ENCODE assay signal across 1 fruit fly cellular context in the genomic region with DNA sequence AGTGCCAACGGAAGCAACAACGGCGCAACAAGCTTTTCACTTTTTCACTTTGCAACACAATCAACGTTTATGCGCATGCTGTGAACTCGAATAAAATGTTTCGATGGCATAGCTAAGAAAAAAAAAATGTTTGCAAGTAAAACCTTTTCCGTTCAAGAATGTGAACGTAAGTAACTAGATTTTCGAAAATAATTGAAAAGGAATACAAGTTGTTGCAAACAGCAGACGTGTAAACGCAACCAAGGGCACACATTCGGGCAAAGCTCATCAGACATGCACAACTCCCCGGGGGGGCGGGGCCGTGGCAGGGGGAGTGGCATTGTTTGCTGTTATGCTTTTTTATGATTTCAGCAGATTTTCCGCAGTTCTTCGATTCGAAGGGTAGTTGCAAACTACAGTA.
TF ChIP-seq lines count a peak whose summit lies in the region.

No protein-coding gene starts in this region.

TF ChIP-seq in whole organism, embryonic, 481 proteins besides CTCF, POLR2A, EP300 and RAD21 (continued from another document):
- 0 out of 2 replicates have a peak, but pooled peaks have one; percentile 8 for TF ChIP-seq CG5953 (GFP tag; IDR thresholded peaks at IDR 0.05; lab: Robert Waterston, UW)
- TF ChIP-seq Doc3 (GFP tag; IDR thresholded peaks at IDR 0.05; lab: Robert Waterston, UW; ENCODE audit: partially characterized antibody), result no peak
- no peak for TF ChIP-seq aop (GFP tag; IDR thresholded peaks at IDR 0.05; lab: Robert Waterston, UW)
- 0 out of 3 replicates have a peak, but pooled peaks have one; percentile 38 for TF ChIP-seq zfh1 (GFP tag; IDR thresholded peaks at IDR 0.05; lab: Robert Waterston, UW)
- TF ChIP-seq sc (optimal IDR thresholded peaks at IDR 0.05; lab: Kevin White, UChicago), result no peak
- TF ChIP-seq sc (GFP tag; optimal IDR thresholded peaks at IDR 0.05; lab: Kevin White, UChicago), result no peak
- no peak for TF ChIP-seq CG8944 (GFP tag; optimal IDR thresholded peaks at IDR 0.05; lab: Kevin White, UChicago)
- TF ChIP-seq Six4 (GFP tag; optimal IDR thresholded peaks at IDR 0.05; lab: Kevin White, UChicago), result no peak
- TF ChIP-seq CG10267 (tag; optimal IDR thresholded peaks at IDR 0.05; lab: Kevin White, UChicago), result peak; percentile 13
- peak; percentile 17 for TF ChIP-seq CG10979 (tag; optimal IDR thresholded peaks at IDR 0.05; lab: Kevin White, UChicago)
- TF ChIP-seq CG10565 (GFP tag; optimal IDR thresholded peaks at IDR 0.05; lab: Kevin White, UChicago), result no peak
- no peak for TF ChIP-seq run (tag; optimal IDR thresholded peaks at IDR 0.05; lab: Kevin White, UChicago)
- TF ChIP-seq Sox100B (GFP tag; optimal IDR thresholded peaks at IDR 0.05; lab: Kevin White, UChicago), result peak; percentile 11
- TF ChIP-seq CG11093 (GFP tag; IDR thresholded peaks at IDR 0.05; lab: Robert Waterston, UW), result no peak
- no peak for TF ChIP-seq Fer1 (GFP tag; optimal IDR thresholded peaks at IDR 0.05; lab: Kevin White, UChicago)
- no peak for TF ChIP-seq wor (GFP tag; IDR thresholded peaks at IDR 0.05; lab: Robert Waterston, UW)
- TF ChIP-seq CG3407 (GFP tag; optimal IDR thresholded peaks at IDR 0.05; lab: Kevin White, UChicago), result no peak
- peak; percentile 35; the same call in 1 of the 2 replicates for TF ChIP-seq CG11696 (GFP tag; IDR thresholded peaks at IDR 0.05; lab: Robert Waterston, UW)
- TF ChIP-seq CG17328 (GFP tag; IDR thresholded peaks at IDR 0.05; lab: Robert Waterston, UW), result 0 out of 2 replicates have a peak, but pooled peaks have one; percentile 21
- no peak for TF ChIP-seq CG13296 (GFP tag; optimal IDR thresholded peaks at IDR 0.05; lab: Kevin White, UChicago)
- peak; percentile 44 for TF ChIP-seq bsh (GFP tag; optimal IDR thresholded peaks at IDR 0.05; lab: Kevin White, UChicago)
- no peak for TF ChIP-seq da (GFP tag; optimal IDR thresholded peaks at IDR 0.05; lab: Kevin White, UChicago)
- no peak for TF ChIP-seq CG10209 (GFP tag; optimal IDR thresholded peaks at IDR 0.05; lab: Kevin White, UChicago)
- peak; percentile 10 for TF ChIP-seq lbe (GFP tag; optimal IDR thresholded peaks at IDR 0.05; lab: Kevin White, UChicago)
- no peak for TF ChIP-seq crc (GFP tag; optimal IDR thresholded peaks at IDR 0.05; lab: Kevin White, UChicago)
- TF ChIP-seq sisA (GFP tag; IDR thresholded peaks at IDR 0.05; lab: Robert Waterston, UW), result 0 out of 2 replicates have a peak, but pooled peaks have one; percentile 22
- 0 out of 2 replicates have a peak, but pooled peaks have one; percentile 19 for TF ChIP-seq CG3847 (GFP tag; IDR thresholded peaks at IDR 0.05; lab: Robert Waterston, UW)
- no peak for TF ChIP-seq sna (GFP tag; IDR thresholded peaks at IDR 0.05; lab: Robert Waterston, UW; ENCODE audit: partially characterized antibody)
- no peak for TF ChIP-seq Trl (optimal IDR thresholded peaks at IDR 0.05; lab: Kevin White, UChicago)
- no peak for TF ChIP-seq Trl (GFP tag; optimal IDR thresholded peaks at IDR 0.05; lab: Kevin White, UChicago)
- TF ChIP-seq Atf6 (GFP tag; IDR thresholded peaks at IDR 0.05; lab: Robert Waterston, UW), result 0 out of 2 replicates have a peak, but pooled peaks have one; percentile 21
- TF ChIP-seq grn (GFP tag; optimal IDR thresholded peaks at IDR 0.05; lab: Kevin White, UChicago), result no peak
- no peak for TF ChIP-seq E2f1 (GFP tag; IDR thresholded peaks at IDR 0.05; lab: Robert Waterston, UW)
- peak; percentile 24 for TF ChIP-seq CG1603 (tag; optimal IDR thresholded peaks at IDR 0.05; lab: Kevin White, UChicago)
- TF ChIP-seq Opbp (GFP tag; IDR thresholded peaks at IDR 0.05; lab: Robert Waterston, UW; ENCODE audit: partially characterized antibody), result no peak
- TF ChIP-seq Sox102F (GFP tag; optimal IDR thresholded peaks at IDR 0.05; lab: Kevin White, UChicago), result peak; percentile 36
- peak; percentile 20; the same call in 1 of the 2 replicates for TF ChIP-seq Ptx1 (GFP tag; IDR thresholded peaks at IDR 0.05; lab: Robert Waterston, UW)
- no peak for TF ChIP-seq Meics (GFP tag; optimal IDR thresholded peaks at IDR 0.05; lab: Kevin White, UChicago)
- no peak for TF ChIP-seq Atf-2 (GFP tag; optimal IDR thresholded peaks at IDR 0.05; lab: Kevin White, UChicago)
- peak; percentile 30; the same call in 1 of the 3 replicates for TF ChIP-seq dysf (GFP tag; IDR thresholded peaks at IDR 0.05; lab: Robert Waterston, UW)
- no peak for TF ChIP-seq unc-4 (GFP tag; IDR thresholded peaks at IDR 0.05; lab: Robert Waterston, UW; ENCODE audit: partially characterized antibody)
- no peak for TF ChIP-seq ato (GFP tag; IDR thresholded peaks at IDR 0.05; lab: Robert Waterston, UW; ENCODE audit: partially characterized antibody)
- no peak for TF ChIP-seq CG18619 (GFP tag; optimal IDR thresholded peaks at IDR 0.05; lab: Kevin White, UChicago)
- TF ChIP-seq seq (GFP tag; IDR thresholded peaks at IDR 0.05; lab: Robert Waterston, UW), result no peak
- TF ChIP-seq dpn (GFP tag; optimal IDR thresholded peaks at IDR 0.05; lab: Kevin White, UChicago), result no peak
- no peak for TF ChIP-seq dmrt11E (tag; optimal IDR thresholded peaks at IDR 0.05; lab: Kevin White, UChicago)
- no peak for TF ChIP-seq CG1792 (GFP tag; optimal IDR thresholded peaks at IDR 0.05; lab: Kevin White, UChicago)
- peak; percentile 48 for TF ChIP-seq CG17359 (tag; optimal IDR thresholded peaks at IDR 0.05; lab: Kevin White, UChicago)
- no peak for TF ChIP-seq CG7271 (tag; optimal IDR thresholded peaks at IDR 0.05; lab: Kevin White, UChicago)
- no peak for TF ChIP-seq hkb (optimal IDR thresholded peaks at IDR 0.05; lab: Kevin White, UChicago)
- TF ChIP-seq hkb (GFP tag; IDR thresholded peaks at IDR 0.05; lab: Robert Waterston, UW), result peak; percentile 55; the same call in 1 of the 2 replicates
- TF ChIP-seq CG18262 (tag; optimal IDR thresholded peaks at IDR 0.05; lab: Kevin White, UChicago), result peak; percentile 3
- TF ChIP-seq CG4360 (GFP tag; IDR thresholded peaks at IDR 0.05; lab: Robert Waterston, UW), result no peak
- peak; percentile 25; the same call in 1 of the 2 replicates for TF ChIP-seq ara (GFP tag; IDR thresholded peaks at IDR 0.05; lab: Robert Waterston, UW)
- no peak for TF ChIP-seq knrl (GFP tag; IDR thresholded peaks at IDR 0.05; lab: Robert Waterston, UW; ENCODE audit: partially characterized antibody)
- no peak for TF ChIP-seq hth (optimal IDR thresholded peaks at IDR 0.05; lab: Kevin White, UChicago)
- TF ChIP-seq CG4404 (GFP tag; IDR thresholded peaks at IDR 0.05; lab: Robert Waterston, UW), result no peak
- no peak for TF ChIP-seq CG12659 (GFP tag; optimal IDR thresholded peaks at IDR 0.05; lab: Kevin White, UChicago)
- TF ChIP-seq HLH3B (GFP tag; IDR thresholded peaks at IDR 0.05; lab: Robert Waterston, UW), result peak; percentile 29; the same call in 1 of the 2 replicates
- TF ChIP-seq H15 (GFP tag; IDR thresholded peaks at IDR 0.05; lab: Robert Waterston, UW), result 0 out of 3 replicates have a peak, but pooled peaks have one; percentile 36
- 0 out of 3 replicates have a peak, but pooled peaks have one; percentile 7 for TF ChIP-seq CG2889 (GFP tag; IDR thresholded peaks at IDR 0.05; lab: Robert Waterston, UW)
- TF ChIP-seq Lhr (GFP tag; optimal IDR thresholded peaks at IDR 0.05; lab: Kevin White, UChicago), result no peak
- no peak for TF ChIP-seq CG34224 (GFP tag; IDR thresholded peaks at IDR 0.05; lab: Robert Waterston, UW; ENCODE audit: partially characterized antibody)
- TF ChIP-seq Dref (GFP tag; IDR thresholded peaks at IDR 0.05; lab: Robert Waterston, UW), result no peak
- TF ChIP-seq bab2 (GFP tag; optimal IDR thresholded peaks at IDR 0.05; lab: Kevin White, UChicago), result no peak
- peak; percentile 0 for TF ChIP-seq nmo (GFP tag; optimal IDR thresholded peaks at IDR 0.05; lab: Kevin White, UChicago)
- TF ChIP-seq Fer2 (tag; optimal IDR thresholded peaks at IDR 0.05; lab: Kevin White, UChicago), result no peak
- TF ChIP-seq tll (GFP tag; optimal IDR thresholded peaks at IDR 0.05; lab: Kevin White, UChicago), result no peak
- no peak for TF ChIP-seq CG6813 (GFP tag; optimal IDR thresholded peaks at IDR 0.05; lab: Kevin White, UChicago)
- TF ChIP-seq CG7357 (GFP tag; IDR thresholded peaks at IDR 0.05; lab: Robert Waterston, UW), result no peak
- TF ChIP-seq CG31224 (GFP tag; IDR thresholded peaks at IDR 0.05; lab: Robert Waterston, UW), result no peak
- TF ChIP-seq Med (GFP tag; lab: Kevin White, UChicago), result no peak
- TF ChIP-seq Bdp1 (GFP tag; optimal IDR thresholded peaks at IDR 0.05; lab: Kevin White, UChicago), result no peak
- TF ChIP-seq Hr51 (GFP tag; optimal IDR thresholded peaks at IDR 0.05; lab: Kevin White, UChicago), result peak in 1 of 2 experiments; percentile 32
- TF ChIP-seq gcm (GFP tag; optimal IDR thresholded peaks at IDR 0.05; lab: Kevin White, UChicago), result no peak
- TF ChIP-seq CG8388 (GFP tag; optimal IDR thresholded peaks at IDR 0.05; lab: Kevin White, UChicago), result peak; percentile 16
- no peak for TF ChIP-seq vfl (GFP tag; optimal IDR thresholded peaks at IDR 0.05; lab: Kevin White, UChicago)
- TF ChIP-seq CG4820 (GFP tag; optimal IDR thresholded peaks at IDR 0.05; lab: Kevin White, UChicago), result peak; percentile 66
- TF ChIP-seq gsb (GFP tag; IDR thresholded peaks at IDR 0.05; lab: Robert Waterston, UW), result no peak
- TF ChIP-seq nerfin-2 (GFP tag; IDR thresholded peaks at IDR 0.05; lab: Robert Waterston, UW; ENCODE audit: partially characterized antibody), result no peak
- peak; percentile 10; the same call in 1 of the 2 replicates for TF ChIP-seq CG31441 (GFP tag; IDR thresholded peaks at IDR 0.05; lab: Robert Waterston, UW)
- peak; percentile 4 for TF ChIP-seq ewg (GFP tag; optimal IDR thresholded peaks at IDR 0.05; lab: Kevin White, UChicago)
- TF ChIP-seq Ada2b (GFP tag; IDR thresholded peaks at IDR 0.05; lab: Robert Waterston, UW), result no peak
- TF ChIP-seq toy (GFP tag; IDR thresholded peaks at IDR 0.05; lab: Robert Waterston, UW), result no peak
- no peak for TF ChIP-seq Ravus (GFP tag; IDR thresholded peaks at IDR 0.05; lab: Robert Waterston, UW)
- 0 out of 2 replicates have a peak, but pooled peaks have one; percentile 36 for TF ChIP-seq sim (GFP tag; IDR thresholded peaks at IDR 0.05; lab: Robert Waterston, UW)
- TF ChIP-seq emc (GFP tag; optimal IDR thresholded peaks at IDR 0.05; lab: Kevin White, UChicago), result no peak
- TF ChIP-seq CG13424 (tag; optimal IDR thresholded peaks at IDR 0.05; lab: Kevin White, UChicago), result no peak
- TF ChIP-seq vvl (GFP tag; IDR thresholded peaks at IDR 0.05; lab: Robert Waterston, UW), result peak; percentile 49; the same call in 1 of the 2 replicates
- TF ChIP-seq Ssrp (tag; optimal IDR thresholded peaks at IDR 0.05; lab: Kevin White, UChicago), result peak; percentile 16
- no peak for TF ChIP-seq rib (GFP tag; IDR thresholded peaks at IDR 0.05; lab: Robert Waterston, UW)
- TF ChIP-seq CG14710 (tag; optimal IDR thresholded peaks at IDR 0.05; lab: Kevin White, UChicago), result no peak
- no peak for TF ChIP-seq cwo (GFP tag; optimal IDR thresholded peaks at IDR 0.05; lab: Kevin White, UChicago)
- TF ChIP-seq Oli (tag; optimal IDR thresholded peaks at IDR 0.05; lab: Kevin White, UChicago), result no peak
- TF ChIP-seq TFAM (GFP tag; optimal IDR thresholded peaks at IDR 0.05; lab: Kevin White, UChicago), result no peak
- no peak for TF ChIP-seq yki (optimal IDR thresholded peaks at IDR 0.05; lab: Kevin White, UChicago)
- TF ChIP-seq CG9437 (GFP tag; optimal IDR thresholded peaks at IDR 0.05; lab: Kevin White, UChicago), result no peak
- no peak for TF ChIP-seq NFAT (GFP tag; IDR thresholded peaks at IDR 0.05; lab: Robert Waterston, UW)
- peak; percentile 18 for TF ChIP-seq CG30403 (GFP tag; optimal IDR thresholded peaks at IDR 0.05; lab: Kevin White, UChicago)
- no peak for TF ChIP-seq CG15011 (GFP tag; optimal IDR thresholded peaks at IDR 0.05; lab: Kevin White, UChicago)
TF ChIP-seq in whole organism, embryonic: peak in this region for 57.
